Worm (Caenorhabditis elegans): ENCODE results near the gene nipi-3.

nipi-3 gene

ce11 chrX:15567986-15568940, 39.5 kb upstream of the nipi-3 start, which contains the start of gene dyn-1 (continued):
- TF ChIP-seq madf-5 (GFP tag; IDR thresholded peaks at IDR 0.05) (no peak), dve-1 (tag; optimal IDR thresholded peaks at IDR 0.05; ENCODE audit: insufficient read depth) (peak; percentile 82), ZK337.2 (GFP tag; IDR thresholded peaks at IDR 0.05) (no peak), Y75B8A.6 (GFP tag; IDR thresholded peaks at IDR 0.05) (no peak), daf-8 (GFP tag; IDR thresholded peaks at IDR 0.05) (no peak), hif-1 (tag; optimal IDR thresholded peaks at IDR 0.05) (peak in 1 of 2 experiments; percentile 48), php-3 (GFP tag; IDR thresholded peaks at IDR 0.05) (peak; percentile 61; the same call in 1 of the 2 replicates), spr-1 (tag; optimal IDR thresholded peaks at IDR 0.05) (peak; percentile 82), nhr-48 (tag; optimal IDR thresholded peaks at IDR 0.05) (peak; percentile 63), jun-1 (tag; optimal IDR thresholded peaks at IDR 0.05) (no peak)

- TF ChIP-seq lin-38 (GFP tag; IDR thresholded peaks at IDR 0.05) (no peak), cey-2 (tag; optimal IDR thresholded peaks at IDR 0.05; ENCODE audit: borderline replicate concordance, insufficient read depth) (no peak), hlh-11 (tag; optimal IDR thresholded peaks at IDR 0.05) (no peak), egl-43 (GFP tag; IDR thresholded peaks at IDR 0.05) (no peak), gei-8 (GFP tag; optimal IDR thresholded peaks at IDR 0.05) (no peak), duxl-1 (tag; optimal IDR thresholded peaks at IDR 0.05; ENCODE audit: poor library complexity) (no peak), unc-62 (GFP tag; optimal IDR thresholded peaks at IDR 0.05 in 1 of 2) (peak in 1 of 2 experiments; percentile 85), unc-62 (tag; optimal IDR thresholded peaks at IDR 0.05) (no peak), saeg-2 (GFP tag; IDR thresholded peaks at IDR 0.05) (no peak), aha-1 (tag) (peak; percentile 64), nhr-111 (GFP tag; optimal IDR thresholded peaks at IDR 0.05) (no peak)
Measured at ce11 chrX:15569633-15570032, 38.1 kb upstream of the nipi-3 start.

ce11 chrX:15572021-15572420, 35.7 kb upstream of the nipi-3 start:
- TF ChIP-seq mes-2 (tag; optimal IDR thresholded peaks at IDR 0.05; ENCODE audit: poor library complexity, severe bottlenecking) (no peak), dmd-8 (GFP tag; IDR thresholded peaks at IDR 0.05) (0 out of 2 replicates have a peak, but pooled peaks have one; percentile 15), daf-8 (GFP tag; IDR thresholded peaks at IDR 0.05) (no peak), set-16 (GFP tag; IDR thresholded peaks at IDR 0.05) (peak; percentile 97), D1046.2 (GFP tag; IDR thresholded peaks at IDR 0.05) (0 out of 2 replicates have a peak, but pooled peaks have one; percentile 36), zag-1 (tag; optimal IDR thresholded peaks at IDR 0.05) (no peak), egl-43 (GFP tag; IDR thresholded peaks at IDR 0.05) (peak; percentile 48; the same call in 1 of the 2 replicates), Y105C5A.15 (GFP tag; IDR thresholded peaks at IDR 0.05) (0 out of 2 replicates have a peak, but pooled peaks have one; percentile 50), F49E8.2 (tag; optimal IDR thresholded peaks at IDR 0.05; ENCODE audit: borderline replicate concordance) (no peak), sdz-12 (GFP tag; optimal IDR thresholded peaks at IDR 0.05) (no peak)

ce11 chrX:15575460-15575859, 32.3 kb upstream of the nipi-3 start:
- TF ChIP-seq hlh-30 (tag; optimal IDR thresholded peaks at IDR 0.05; ENCODE audit: insufficient read depth): no peak
- no peak for TF ChIP-seq lin-39 (tag; optimal IDR thresholded peaks at IDR 0.05)
- TF ChIP-seq aha-1 (tag): peak; percentile 77
- TF ChIP-seq daf-16 (GFP tag; optimal IDR thresholded peaks at IDR 0.05): peak in 1 of 2 experiments; percentile 60
- TF ChIP-seq daf-16 (tag; optimal IDR thresholded peaks at IDR 0.05): no peak
- no peak for TF ChIP-seq daf-8 (GFP tag; IDR thresholded peaks at IDR 0.05)
- TF ChIP-seq nhr-11 (tag; optimal IDR thresholded peaks at IDR 0.05): peak; percentile 19
- TF ChIP-seq hlh-11 (tag; optimal IDR thresholded peaks at IDR 0.05): peak; percentile 23

All from whole organism, L4 larva.